Worm (Caenorhabditis elegans) whole organism, late embryonic: ENCODE data around the gene C14B1.12.

Experiments
- C38D4.7 ChIP-seq: fragments of 200-800 bp; sonication (Bioruptor generic); optimal IDR thresholded peaks from 2 replicates; lab custom pipeline; 2018; ENCODE audit warnings: mild to moderate bottlenecking, missing genetic modification characterization, moderate library complexity, missing compliant biosample characterization
- K02D7.2 ChIP-seq: sonication (generic microtip); optimal IDR thresholded peaks from 2 replicates; lab custom pipeline; 2017; ENCODE audit warnings: mild to moderate bottlenecking, missing genetic modification characterization, missing compliant biosample characterization
- T23F11.4 ChIP-seq: fragments of 200-800 bp; sonication (Bioruptor generic); optimal IDR thresholded peaks from 2 replicates; lab custom pipeline; 2018; ENCODE audit warnings: mild to moderate bottlenecking, missing genetic modification characterization, missing compliant biosample characterization
- ahr-1 ChIP-seq: sonication (generic microtip); optimal IDR thresholded peaks from 2 replicates; lab custom pipeline; 2016; ENCODE audit warnings: missing genetic modification characterization, missing compliant biosample characterization
- ceh-22 ChIP-seq: sonication (generic microtip); optimal IDR thresholded peaks from 2 replicates; lab custom pipeline; 2017; ENCODE audit warnings: missing biosample characterization, missing genetic modification characterization
- ceh-31 ChIP-seq: sonication (generic microtip); optimal IDR thresholded peaks from 2 replicates; lab custom pipeline; 2016; ENCODE audit warnings: missing genetic modification characterization, missing compliant biosample characterization
- ceh-45 ChIP-seq: fragments of 200-800 bp; sonication (Bioruptor generic); IDR thresholded peaks from 2 replicates; pipeline ENCODE4 v1.3.6; 2022; ENCODE audit warnings: missing genetic modification reagents, missing genetic modification characterization, missing compliant biosample characterization
- ceh-6 ChIP-seq: fragments of 200-800 bp; sonication (Bioruptor generic); optimal IDR thresholded peaks from 2 replicates; lab custom pipeline; 2018; ENCODE audit warnings: mild to moderate bottlenecking, missing genetic modification characterization, missing compliant biosample characterization
- ceh-9 ChIP-seq: sonication (generic microtip); optimal IDR thresholded peaks from 2 replicates; lab custom pipeline; 2016; ENCODE audit warnings: mild to moderate bottlenecking, missing genetic modification characterization, inconsistent platforms, missing compliant biosample characterization
- che-1 ChIP-seq: sonication (generic microtip); optimal IDR thresholded peaks from 2 replicates; lab custom pipeline; 2016; ENCODE audit warnings: mild to moderate bottlenecking, missing genetic modification characterization, missing compliant biosample characterization
- dmd-4 ChIP-seq: sonication (generic microtip); optimal IDR thresholded peaks from 2 replicates; lab custom pipeline; 2016; ENCODE audit warnings: borderline replicate concordance, missing genetic modification characterization, missing compliant biosample characterization
- dve-1 ChIP-seq: sonication (generic microtip); optimal IDR thresholded peaks from 2 replicates; lab custom pipeline; 2017; ENCODE audit warnings: antibody characterized with exemption, mild to moderate bottlenecking, missing genetic modification characterization, missing compliant biosample characterization
- elt-2 ChIP-seq: sonication (generic microtip); optimal IDR thresholded peaks from 2 replicates; lab custom pipeline; 2016; ENCODE audit warnings: missing genetic modification reagents, missing genetic modification characterization, missing compliant biosample characterization
- fax-1 ChIP-seq: sonication (generic microtip); optimal IDR thresholded peaks from 2 replicates; lab custom pipeline; 2016; ENCODE audit warnings: missing genotype, missing genetic modification characterization, missing compliant biosample characterization
- gmeb-2 ChIP-seq: sonication (generic microtip); optimal IDR thresholded peaks from 2 replicates; lab custom pipeline; 2016; ENCODE audit warnings: missing genetic modification characterization, inconsistent platforms, missing compliant biosample characterization
- hlh-6 ChIP-seq: sonication (generic microtip); optimal IDR thresholded peaks from 2 replicates; lab custom pipeline; 2016; ENCODE audit warnings: missing genotype, missing genetic modification characterization, missing compliant biosample characterization
- hlh-8 ChIP-seq: sonication (generic microtip); optimal IDR thresholded peaks from 2 replicates; lab custom pipeline; 2016; ENCODE audit warnings: missing genotype, missing genetic modification characterization, missing compliant biosample characterization
- lin-11 ChIP-seq: fragments of 200-800 bp; sonication (Bioruptor generic); optimal IDR thresholded peaks from 2 replicates; lab custom pipeline; 2018; ENCODE audit warnings: mild to moderate bottlenecking, missing genetic modification characterization, missing compliant biosample characterization
- npax-4 ChIP-seq: sonication (generic microtip); optimal IDR thresholded peaks from 2 replicates; lab custom pipeline; 2016; ENCODE audit warnings: missing genetic modification characterization, missing compliant biosample characterization
- odd-2 ChIP-seq: sonication (generic microtip); optimal IDR thresholded peaks from 2 replicates; lab custom pipeline; 2017; ENCODE audit warnings: antibody characterized with exemption, mild to moderate bottlenecking, missing genetic modification characterization, missing compliant biosample characterization
- pag-3 ChIP-seq: sonication (generic microtip); optimal IDR thresholded peaks from 2 replicates; lab custom pipeline; 2016; ENCODE audit warnings: missing compliant biosample characterization, missing genetic modification characterization, borderline replicate concordance
- pat-9 ChIP-seq: fragments of 200-800 bp; sonication (Bioruptor generic); optimal IDR thresholded peaks from 2 replicates; lab custom pipeline; 2018; ENCODE audit warnings: mild to moderate bottlenecking, missing genetic modification characterization, moderate library complexity, missing compliant biosample characterization
- pax-1 ChIP-seq: fragments of 150-350 bp; optimal IDR thresholded peaks from 2 replicates; lab custom pipeline; 2014; ENCODE audit warnings: missing biosample characterization, missing genetic modification characterization
- pha-2 ChIP-seq: sonication (generic microtip); optimal IDR thresholded peaks from 2 replicates; lab custom pipeline; 2017; ENCODE audit warnings: mild to moderate bottlenecking, missing genetic modification characterization, missing compliant biosample characterization
- pqm-1 ChIP-seq: sonication (generic microtip); optimal IDR thresholded peaks from 2 replicates; lab custom pipeline; 2016; ENCODE audit warnings: missing genetic modification characterization, missing compliant biosample characterization
- ref-2 ChIP-seq: sonication (generic microtip); optimal IDR thresholded peaks from 2 replicates; lab custom pipeline; 2016; ENCODE audit warnings: missing genetic modification characterization, missing compliant biosample characterization
- sox-2 ChIP-seq: fragments of 200-800 bp; sonication (Bioruptor generic); IDR thresholded peaks from 2 replicates; pipeline ENCODE4 v1.3.6; 2022; ENCODE audit warnings: missing genetic modification reagents, missing genetic modification characterization, missing compliant biosample characterization
- sox-4 ChIP-seq: sonication (generic microtip); optimal IDR thresholded peaks from 2 replicates; lab custom pipeline; 2017; ENCODE audit warnings: mild to moderate bottlenecking, missing genetic modification characterization, inconsistent platforms, missing compliant biosample characterization
- tbx-2 ChIP-seq: sonication (generic microtip); optimal IDR thresholded peaks from 2 replicates; lab custom pipeline; 2016; ENCODE audit warnings: missing genetic modification characterization, missing compliant biosample characterization
- tbx-7 ChIP-seq: sonication (generic microtip); optimal IDR thresholded peaks from 2 replicates; lab custom pipeline; 2016; ENCODE audit warnings: missing genotype, missing genetic modification characterization, missing compliant biosample characterization
- ttx-3 ChIP-seq: sonication (generic microtip); optimal IDR thresholded peaks from 2 replicates; lab custom pipeline; 2016; ENCODE audit warnings: missing genetic modification reagents, missing genetic modification characterization, missing compliant biosample characterization
- unc-42 ChIP-seq: sonication (generic microtip); optimal IDR thresholded peaks from 2 replicates; lab custom pipeline; 2016; ENCODE audit warnings: missing genotype, missing genetic modification characterization, missing compliant biosample characterization
- unc-55 ChIP-seq: sonication (generic microtip); optimal IDR thresholded peaks from 2 replicates; lab custom pipeline; 2017; ENCODE audit warnings: missing biosample characterization, missing genetic modification reagents, missing genetic modification characterization
- zip-5 ChIP-seq: sonication (generic microtip); optimal IDR thresholded peaks from 2 replicates; lab custom pipeline; 2016; ENCODE audit warnings: missing genetic modification characterization, missing compliant biosample characterization

The C14B1.12 gene

ce11 chrIII:3719564-3719963, 5.2 kb downstream of the C14B1.12 start, which contains the start of gene C14B1.8:
Gene C14B1.8, minus strand, starts transcription at chrIII:3719680.
- TF ChIP-seq ref-2 (tag; lab: Kevin White, UChicago) (no peak), unc-42 (peak; percentile 95)

ce11 chrIII:3716073-3716659, 8.6 kb downstream of the C14B1.12 start:
- no peak for TF ChIP-seq sox-4 (tag; lab: Kevin White, UChicago)
- peak; percentile 16 for TF ChIP-seq tbx-2 (tag; lab: Kevin White, UChicago)

ce11 chrIII:3713163-3713562, 11.6 kb downstream of the C14B1.12 start, which contains the start of gene nrde-1:
Gene nrde-1, plus strand, starts transcription at chrIII:3713463.
- TF ChIP-seq sox-2 (no peak), npax-4 (tag; lab: Kevin White, UChicago) (no peak), gmeb-2 (no peak), ahr-1 (tag; lab: Kevin White, UChicago) (no peak), tbx-2 (tag; lab: Kevin White, UChicago) (no peak), fax-1 (tag; lab: Kevin White, UChicago) (no peak), unc-55 (no peak), ceh-31 (tag; lab: Kevin White, UChicago) (no peak)

DNA sequence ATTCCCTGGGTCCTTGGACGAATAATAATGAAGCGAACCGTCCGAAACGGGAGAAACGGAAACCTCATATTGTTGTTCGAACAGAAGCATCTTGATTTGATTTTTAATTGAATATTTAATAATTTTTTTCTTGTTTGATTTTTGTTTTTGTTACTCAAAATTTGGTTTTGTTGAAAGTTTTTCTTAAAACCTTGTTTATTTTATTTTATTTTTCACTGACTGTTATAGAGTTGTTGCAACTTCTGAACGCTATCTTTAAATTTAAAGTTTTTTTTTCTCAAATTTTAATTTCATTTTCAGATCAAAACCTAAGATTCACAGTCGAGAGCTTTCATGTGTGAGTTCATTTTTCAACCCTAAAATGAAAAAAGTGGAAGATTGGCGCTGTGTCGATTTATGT, 15.8 kb downstream of the C14B1.12 start, which contains the start of gene alkb-8:
TSS of gene alkb-8 (plus strand) at position 301 of the 400 bp plus-strand sequence.
- TF ChIP-seq ttx-3 (tag; lab: Kevin White, UChicago) (no peak), dmd-4 (tag; lab: Kevin White, UChicago) (no peak), tbx-7 (tag; lab: Kevin White, UChicago) (no peak), C38D4.7 (GFP tag; lab: Kevin White, UChicago) (no peak), pax-1 (tag; lab: Kevin White, UChicago) (no peak), ref-2 (tag; lab: Kevin White, UChicago) (no peak), T23F11.4 (no peak), hlh-8 (no peak)

DNA sequence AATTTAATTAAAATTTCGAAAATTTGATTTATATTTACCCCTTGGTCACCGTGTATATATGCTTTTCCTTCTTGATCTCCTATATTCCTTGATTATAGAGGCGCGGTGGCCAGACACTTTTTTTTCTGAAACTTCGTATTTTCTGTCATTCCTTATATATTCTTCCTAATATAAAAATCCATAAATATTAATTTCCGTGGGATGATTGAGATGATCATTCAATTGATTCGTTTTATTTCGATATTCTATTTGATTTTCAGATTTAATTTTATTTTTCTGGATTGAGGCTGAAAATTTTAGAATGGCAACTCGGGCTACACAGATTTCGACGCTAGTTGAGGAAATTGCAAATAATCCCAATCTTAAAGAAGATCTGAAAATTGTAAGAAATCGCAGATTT, 18.2 kb downstream of the C14B1.12 start, which contains the start of gene dph-1:
TSS of gene dph-1 (plus strand) at position 301 of the 400 bp plus-strand sequence.
- TF ChIP-seq K02D7.2 (tag; lab: Kevin White, UChicago) = no peak
- TF ChIP-seq gmeb-2 = no peak
- no peak for TF ChIP-seq ceh-31 (tag; lab: Kevin White, UChicago)
- no peak for TF ChIP-seq dve-1 (tag; lab: Kevin White, UChicago)
- no peak for TF ChIP-seq ceh-45 (GFP tag; lab: Robert Waterston, UW)
- no peak for TF ChIP-seq ceh-6 (GFP tag; lab: Kevin White, UChicago)
- no peak for TF ChIP-seq pha-2 (tag; lab: Kevin White, UChicago)
- no peak for TF ChIP-seq odd-2 (tag; lab: Kevin White, UChicago)
- TF ChIP-seq che-1 (tag; lab: Kevin White, UChicago) = no peak
- no peak for TF ChIP-seq dmd-4 (tag; lab: Kevin White, UChicago)
- TF ChIP-seq pqm-1 (tag; lab: Kevin White, UChicago) = no peak
- no peak for TF ChIP-seq pat-9
- TF ChIP-seq hlh-6 (tag; lab: Kevin White, UChicago) = no peak
- TF ChIP-seq pax-1 (tag; lab: Kevin White, UChicago) = no peak
- TF ChIP-seq zip-5 (tag; lab: Kevin White, UChicago) = no peak
- no peak for TF ChIP-seq elt-2
- TF ChIP-seq ref-2 (tag; lab: Kevin White, UChicago) = no peak
- no peak for TF ChIP-seq lin-11 (tag; lab: Kevin White, UChicago)
- no peak for TF ChIP-seq hlh-8

- TF ChIP-seq ceh-22 (tag; lab: Kevin White, UChicago) (no peak), ceh-9 (tag; lab: Kevin White, UChicago) (no peak), lin-11 (tag; lab: Kevin White, UChicago) (no peak), pag-3 (tag; lab: Kevin White, UChicago) (no peak)
Observed at ce11 chrIII:3704967-3705366, 19.8 kb downstream of the C14B1.12 start, which contains the start of gene wdr-5.1. Gene wdr-5.1, plus strand, starts transcription at chrIII:3705285.
